Worm (Caenorhabditis elegans) whole organism, L4/young adult: ENCODE measurements around the gene mrt-2.

ENCODE experiments used
- W03F9.2 ChIP-seq: fragments of 150-350 bp; optimal IDR thresholded peaks from 2 replicates; lab custom pipeline; 2014; ENCODE audit warnings: missing biosample characterization, missing genetic modification characterization
- him-1 ChIP-seq: sonication (generic microtip); optimal IDR thresholded peaks from 2 replicates; lab custom pipeline; 2016; ENCODE audit warnings: missing genotype, missing genetic modification reagents, missing genetic modification characterization, missing compliant biosample characterization

DNA sequence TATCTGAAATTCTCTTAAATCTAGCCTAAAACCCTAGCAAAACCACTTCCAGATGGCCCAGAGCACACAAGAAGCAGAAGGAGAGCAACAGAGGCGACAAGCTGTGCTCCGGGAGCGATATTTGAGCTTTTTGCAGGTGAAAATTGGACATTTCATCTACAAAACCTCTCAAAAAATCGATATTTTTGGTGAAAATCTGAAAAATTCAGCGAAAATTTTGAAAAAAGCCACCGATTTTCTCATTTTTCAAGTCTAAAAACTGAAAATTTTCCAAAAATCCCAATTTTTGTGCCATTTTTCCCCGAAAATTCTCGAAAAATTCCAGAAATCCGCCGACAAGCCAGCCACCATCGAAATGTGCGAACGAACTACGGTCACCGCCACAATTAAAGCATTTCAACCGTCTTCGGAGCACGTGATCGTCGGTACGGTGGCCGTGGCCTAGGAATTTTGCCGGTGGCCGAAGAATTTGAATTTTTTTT lies 33.7 kb downstream of the mrt-2 start, which contains the start of gene C24H11.5:
- TF ChIP-seq W03F9.2 (no peak), him-1 (tag; lab: Kevin White, UChicago) (no peak)
